Fruit fly (Drosophila melanogaster) whole organism, adult: ENCODE measurements around the gene RanGAP.

Experiments used
- CG5204 ChIP-seq: fragments of 200-800 bp; sonication (Bioruptor generic); optimal IDR thresholded peaks from 2 replicates; lab custom pipeline; 2016; ENCODE audit warnings: missing biosample characterization, missing genetic modification characterization
- Hr96 ChIP-seq: fragments of 200-800 bp; sonication (Bioruptor generic); optimal IDR thresholded peaks from 2 replicates; lab custom pipeline; 2016; ENCODE audit warnings: missing biosample characterization, missing genetic modification characterization

- TF ChIP-seq Hr96 (GFP tag; lab: Kevin White, UChicago) (no peak), CG5204 (no peak)
Observed at dm6 chr2L:19424307-19424902, 17.4 kb upstream of the RanGAP start.
